Fruit fly (Drosophila melanogaster) whole organism, prepupa: ENCODE results near the gene kibra.

Experiments used
- Hr39 ChIP-seq: fragments of 200-800 bp; sonication (Bioruptor generic); optimal IDR thresholded peaks from 2 replicates; lab custom pipeline; 2016; ENCODE audit warnings: missing biosample characterization, missing genetic modification characterization
- Hr4 ChIP-seq: fragments of 200-800 bp; sonication (Bioruptor generic); optimal IDR thresholded peaks from 3 replicates; lab custom pipeline; 2016; ENCODE audit warnings: missing biosample characterization, missing genetic modification characterization
- cyc ChIP-seq: fragments of 200-800 bp; sonication (Bioruptor generic); optimal IDR thresholded peaks from 3 replicates; lab custom pipeline; 2016; ENCODE audit warnings: missing biosample characterization, missing genetic modification characterization

DNA sequence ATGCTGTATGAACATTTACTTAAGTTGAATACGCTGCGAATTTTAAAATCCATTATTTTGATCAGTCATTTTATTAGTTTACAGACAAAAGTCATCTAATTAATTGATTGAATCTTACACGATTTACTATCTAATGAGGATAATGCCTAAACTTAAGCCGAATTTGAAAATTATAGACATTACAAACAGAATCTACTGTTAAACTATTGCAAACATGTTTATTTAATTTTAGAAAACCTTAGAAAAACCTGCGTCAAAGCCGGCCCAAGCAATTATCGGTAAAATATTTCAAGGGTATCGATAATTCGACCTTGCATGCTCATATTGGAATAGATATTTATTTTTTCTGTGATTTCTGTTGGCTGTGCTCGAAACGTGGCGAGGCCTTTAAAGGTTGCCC is 3.2 kb downstream of the kibra start:
- TF ChIP-seq Hr4 (GFP tag; lab: Kevin White, UChicago) (peak; percentile 32), cyc (no peak), Hr39 (GFP tag; lab: Kevin White, UChicago) (no peak)
